Fruit fly (Drosophila melanogaster) Kc167 (cell line): ENCODE measurements around the gene ppan.

ENCODE experiments used
- Myc ChIP-seq: fragments of >200 bp; optimal IDR thresholded peaks from 2 replicates; lab custom pipeline; 2017; ENCODE audit warnings: missing external identifiers
- Sin3A ChIP-seq: fragments of >200 bp; optimal IDR thresholded peaks from 2 replicates; lab custom pipeline; 2018; ENCODE audit warnings: missing external identifiers
- h ChIP-seq: fragments of >200 bp; optimal IDR thresholded peaks from 3 replicates; lab custom pipeline; 2018; ENCODE audit warnings: missing external identifiers
- insv ChIP-seq: fragments of >200 bp; optimal IDR thresholded peaks from 3 replicates; lab custom pipeline; 2018; ENCODE audit warnings: missing external identifiers
- psq ChIP-seq: fragments of >200 bp; optimal IDR thresholded peaks from 2 replicates; lab custom pipeline; 2017; ENCODE audit warnings: missing external identifiers
- ttk ChIP-seq: sonication (Bioruptor generic); optimal IDR thresholded peaks from 2 replicates; lab custom pipeline; 2017; ENCODE audit warnings: missing external identifiers

ppan gene

dm6 chr3R:21102477-21102876 lies 13.6 kb upstream of the ppan start:
- TF ChIP-seq ttk (lab: Kevin White, UChicago) = no peak
- no peak for TF ChIP-seq h
- no peak for TF ChIP-seq insv (lab: Kevin White, UChicago)
- TF ChIP-seq Sin3A (lab: Kevin White, UChicago) = no peak
- TF ChIP-seq Myc (lab: Kevin White, UChicago) = no peak
- TF ChIP-seq psq (lab: Kevin White, UChicago) = no peak

DNA sequence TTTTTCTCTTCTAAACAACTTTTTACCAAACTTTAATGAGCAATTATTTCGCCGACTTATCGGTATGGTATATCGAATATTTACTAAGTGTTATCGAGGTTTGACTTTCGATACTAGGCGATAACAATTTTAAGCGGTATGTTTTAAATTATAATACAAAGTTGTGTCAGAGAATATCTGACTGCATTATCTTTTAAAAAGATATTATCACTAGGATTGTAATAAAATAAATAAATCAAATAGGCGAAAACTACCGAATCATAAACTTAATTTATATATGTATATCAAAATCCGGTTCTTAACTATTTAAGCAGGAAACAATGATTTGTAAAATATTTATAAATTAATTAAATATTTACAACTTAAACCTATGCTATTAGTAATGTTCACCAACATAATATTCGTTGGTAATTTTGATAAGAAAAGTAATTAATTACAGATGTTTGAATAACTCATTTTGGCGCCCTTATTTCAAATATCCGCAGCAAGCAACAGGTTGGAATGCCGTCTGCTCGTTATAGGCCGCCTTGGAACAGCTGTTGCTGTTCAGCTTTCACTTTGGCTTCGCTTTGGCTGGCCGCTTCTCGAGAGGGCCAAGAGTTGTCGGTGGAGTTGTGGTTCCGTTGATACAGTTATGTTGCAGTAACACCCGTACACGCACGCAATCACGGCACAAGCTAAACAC lies 8.0 kb upstream of the ppan start, which contains the start of the genes Sec15 and rtet:
Gene Sec15 (minus strand): TSS at position 66 of the 685 bp plus-strand sequence.
Gene rtet (plus strand): TSS at position 540 of the 685 bp plus-strand sequence.
- peak; percentile 74 for TF ChIP-seq psq (lab: Kevin White, UChicago)
- TF ChIP-seq Sin3A (lab: Kevin White, UChicago) = no peak

DNA sequence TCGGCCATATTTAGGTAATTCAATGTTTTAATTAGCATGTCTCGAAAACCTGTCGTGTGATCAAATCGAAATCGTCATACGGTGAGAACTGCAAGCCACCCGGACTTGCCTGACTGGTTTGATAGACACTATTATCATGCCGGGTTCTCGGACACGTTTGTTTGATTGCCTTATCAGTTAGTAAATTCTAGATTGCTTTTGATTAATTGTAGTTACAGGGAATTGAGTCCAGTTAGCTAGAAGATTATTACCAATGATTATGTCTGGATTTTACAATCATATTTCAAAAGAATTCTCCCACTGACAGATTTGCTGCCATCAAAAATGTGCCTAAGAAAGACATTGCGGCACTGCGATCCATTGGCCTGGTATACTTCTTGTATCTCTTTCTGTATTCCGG lies 6.3 kb upstream of the ppan start:
- TF ChIP-seq Sin3A (lab: Kevin White, UChicago) = no peak
- no peak for TF ChIP-seq ttk (lab: Kevin White, UChicago)
- no peak for TF ChIP-seq insv (lab: Kevin White, UChicago)
- no peak for TF ChIP-seq psq (lab: Kevin White, UChicago)
- TF ChIP-seq h = no peak
- no peak for TF ChIP-seq Myc (lab: Kevin White, UChicago)

- no peak for TF ChIP-seq h
- no peak for TF ChIP-seq psq (lab: Kevin White, UChicago)
- TF ChIP-seq insv (lab: Kevin White, UChicago) = no peak
- no peak for TF ChIP-seq Sin3A (lab: Kevin White, UChicago)
- no peak for TF ChIP-seq Myc (lab: Kevin White, UChicago)
- TF ChIP-seq ttk (lab: Kevin White, UChicago) = no peak
Measured at dm6 chr3R:21111046-21111480, 5.0 kb upstream of the ppan start, which contains the start of gene Rab11. Rab11 (plus strand) TSS chr3R:21111408.

DNA sequence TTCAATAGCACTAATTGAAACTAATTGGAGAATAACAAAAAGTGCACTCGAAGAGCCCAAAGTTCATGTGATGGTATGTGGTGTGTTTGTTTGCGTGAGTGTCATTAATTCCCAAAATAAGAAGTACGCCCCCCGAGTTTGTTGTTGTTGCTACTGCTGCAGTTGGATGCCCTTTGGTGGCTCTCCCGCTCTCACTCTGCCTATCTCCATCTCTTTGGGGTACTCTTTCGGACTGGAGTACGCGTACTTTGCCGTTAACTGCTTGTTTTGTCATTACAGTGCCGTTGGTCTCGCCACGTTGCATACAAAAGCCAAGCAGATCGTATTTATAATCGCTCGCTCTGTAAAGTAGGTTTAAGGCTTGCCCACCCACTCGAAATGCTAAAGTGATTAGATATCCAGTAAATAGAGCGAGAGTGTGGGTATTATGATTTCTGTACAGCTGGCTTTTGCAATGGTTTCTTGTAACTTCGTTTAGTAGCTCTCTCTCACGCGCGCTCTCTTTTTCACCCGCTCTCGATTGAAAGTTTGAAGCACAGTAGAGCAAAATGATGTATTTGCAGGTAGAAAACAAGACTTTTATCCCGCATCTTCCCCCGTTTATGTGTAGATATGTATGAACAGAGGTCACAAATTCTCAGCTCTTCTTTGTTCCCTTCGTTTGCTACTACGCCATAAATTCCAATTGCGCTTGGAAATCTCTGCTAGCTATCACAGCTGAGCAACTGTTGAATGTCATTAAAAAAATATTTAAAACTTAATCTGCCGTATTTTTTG lies 3.9 kb upstream of the ppan start:
- no peak for TF ChIP-seq psq (lab: Kevin White, UChicago)
- TF ChIP-seq Sin3A (lab: Kevin White, UChicago) = no peak
- no peak for TF ChIP-seq insv (lab: Kevin White, UChicago)
- TF ChIP-seq h = no peak
- no peak for TF ChIP-seq ttk (lab: Kevin White, UChicago)
- TF ChIP-seq Myc (lab: Kevin White, UChicago) = no peak

DNA sequence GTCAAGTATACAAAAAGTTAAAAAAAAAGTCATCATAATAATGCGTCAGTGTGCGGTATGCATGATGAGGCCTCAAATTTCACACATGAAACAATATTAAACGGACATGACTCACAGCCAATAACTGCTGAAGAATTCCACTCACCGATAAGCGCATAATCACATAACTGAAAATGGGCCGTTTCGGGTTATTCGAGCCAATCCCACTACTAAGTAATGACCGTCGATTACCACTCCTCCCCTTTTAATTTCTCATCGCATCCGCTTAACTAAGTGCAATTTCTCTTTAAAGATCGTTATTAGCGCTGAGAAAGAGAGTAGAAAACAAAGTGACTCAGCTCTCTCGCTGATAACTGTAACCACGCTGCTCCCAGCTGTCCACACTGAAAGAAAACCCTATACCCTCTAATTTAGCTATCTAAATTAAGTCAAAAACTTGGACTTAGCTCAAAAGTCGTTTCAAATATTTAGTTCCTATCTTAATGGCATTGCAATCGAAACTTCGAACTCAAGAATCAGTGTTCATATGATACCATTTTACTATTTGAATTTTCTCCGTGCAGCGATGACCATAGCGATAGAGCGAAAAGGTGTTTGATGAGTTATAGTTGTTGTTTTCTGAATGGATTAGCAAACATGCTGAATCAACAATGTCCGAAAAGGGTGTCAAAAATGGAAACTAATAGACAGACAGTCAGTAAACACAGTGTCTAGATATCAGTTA lies 3.1 kb upstream of the ppan start:
- TF ChIP-seq insv (lab: Kevin White, UChicago) (no peak), ttk (lab: Kevin White, UChicago) (no peak), psq (lab: Kevin White, UChicago) (no peak), h (no peak), Sin3A (lab: Kevin White, UChicago) (no peak), Myc (lab: Kevin White, UChicago) (no peak)

dm6 chr3R:21118784-21119183 lies 2.7 kb downstream of the ppan start, which contains the start of gene Bdbt:
Bdbt (minus strand) TSS chr3R:21118856.
- TF ChIP-seq psq (lab: Kevin White, UChicago) = no peak
- TF ChIP-seq insv (lab: Kevin White, UChicago) = no peak
- TF ChIP-seq Sin3A (lab: Kevin White, UChicago) = no peak
- TF ChIP-seq ttk (lab: Kevin White, UChicago) = no peak
- TF ChIP-seq h = no peak
- no peak for TF ChIP-seq Myc (lab: Kevin White, UChicago)

DNA sequence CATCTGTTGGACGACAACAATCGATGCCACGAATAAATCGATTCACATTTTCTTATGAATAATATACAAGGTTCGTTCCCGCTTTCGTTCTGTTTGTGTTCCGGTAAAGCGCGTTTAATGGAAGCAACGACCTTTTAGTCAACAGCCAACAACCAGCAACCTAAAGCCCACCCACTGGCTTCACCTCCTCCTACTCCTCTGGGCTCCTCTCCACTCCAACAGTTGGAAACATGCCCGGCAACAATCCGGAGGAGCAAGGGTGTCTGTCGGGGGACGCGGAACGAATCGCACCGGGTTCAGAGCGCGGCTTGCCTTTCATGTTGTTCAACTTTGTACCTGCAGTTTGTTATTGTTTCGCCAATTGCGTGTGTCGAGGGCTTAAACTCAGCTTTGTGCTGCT lies 8.2 kb downstream of the ppan start:
- TF ChIP-seq insv (lab: Kevin White, UChicago) (no peak), h (no peak)

dm6 chr3R:21126673-21127284 lies 10.7 kb downstream of the ppan start:
- TF ChIP-seq Sin3A (lab: Kevin White, UChicago) = no peak
- no peak for TF ChIP-seq insv (lab: Kevin White, UChicago)
- TF ChIP-seq Myc (lab: Kevin White, UChicago) = no peak
- no peak for TF ChIP-seq ttk (lab: Kevin White, UChicago)
- TF ChIP-seq psq (lab: Kevin White, UChicago) = no peak
- no peak for TF ChIP-seq h

DNA sequence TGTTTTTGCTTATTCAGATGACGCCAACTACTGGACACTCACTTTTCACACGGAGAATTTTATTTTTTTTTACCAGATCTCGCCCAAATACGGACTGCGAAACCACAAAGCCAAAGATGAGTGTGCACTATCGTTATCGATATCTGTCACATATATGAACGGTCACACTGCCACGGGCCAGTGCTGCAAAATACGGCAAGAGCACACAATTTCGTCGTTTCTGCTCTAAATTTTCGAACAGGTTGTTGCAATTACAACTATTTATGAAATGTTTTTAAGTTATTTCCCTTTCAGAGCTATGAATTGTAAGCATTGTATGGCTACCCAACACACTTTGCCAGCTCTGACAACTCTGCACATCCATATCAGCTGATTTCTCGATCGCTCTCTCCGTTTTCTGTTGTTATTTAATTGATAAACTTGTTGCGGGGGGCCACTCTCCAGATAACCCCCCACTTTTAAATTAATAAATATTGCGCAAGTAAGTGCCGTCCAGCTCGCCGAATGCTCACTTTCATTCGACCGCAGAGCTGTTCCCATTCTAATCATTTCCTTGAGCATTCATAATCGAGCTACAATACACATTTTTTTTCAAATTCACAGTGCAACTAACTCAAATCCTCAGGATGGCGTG lies 11.4 kb downstream of the ppan start, which contains the start of the genes slmb and CG5793:
Gene slmb (minus strand): TSS at position 134 of the 634 bp plus-strand sequence.
Gene CG5793 (plus strand): TSS at position 222 of the 634 bp plus-strand sequence.
- no peak for TF ChIP-seq psq (lab: Kevin White, UChicago)
- TF ChIP-seq h = no peak
- TF ChIP-seq ttk (lab: Kevin White, UChicago) = no peak
- no peak for TF ChIP-seq insv (lab: Kevin White, UChicago)
- no peak for TF ChIP-seq Sin3A (lab: Kevin White, UChicago)
- no peak for TF ChIP-seq Myc (lab: Kevin White, UChicago)
